Fruit fly (Drosophila melanogaster): ENCODE data around the gene Crz.

DNA sequence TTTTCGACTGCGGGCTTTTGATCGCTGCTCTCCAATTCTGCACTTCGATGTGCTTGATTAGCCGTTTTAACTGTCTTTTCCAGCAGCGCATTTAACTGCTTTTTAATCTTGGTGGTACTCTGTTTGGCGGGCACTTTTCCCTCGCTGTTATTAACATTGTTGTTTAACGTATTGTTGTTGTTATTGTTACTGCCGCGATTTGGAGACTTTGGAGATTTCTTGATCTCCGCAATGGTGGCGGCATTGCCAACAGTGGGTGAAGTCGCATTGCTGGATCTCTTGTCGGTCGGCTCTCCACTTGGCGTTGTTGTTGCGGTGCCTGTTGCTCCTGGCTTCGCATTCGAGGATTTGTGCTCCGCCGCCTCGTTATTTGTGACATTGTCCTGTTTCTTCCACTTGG, 16.0 kb downstream of the Crz start:
- TF ChIP-seq fru (GFP tag; optimal IDR thresholded peaks at IDR 0.05) (no peak), Vsx2 (GFP tag; optimal IDR thresholded peaks at IDR 0.05; ENCODE audit: partially characterized antibody) (no peak), OdsH (GFP tag; optimal IDR thresholded peaks at IDR 0.05) (no peak), pan (optimal IDR thresholded peaks at IDR 0.05) (no peak), Dfd (GFP tag; optimal IDR thresholded peaks at IDR 0.05) (no peak), lola (GFP tag; optimal IDR thresholded peaks at IDR 0.05) (no peak), Abd-B (GFP tag; optimal IDR thresholded peaks at IDR 0.05) (no peak), dsf (GFP tag; optimal IDR thresholded peaks at IDR 0.05; ENCODE audit: borderline replicate concordance) (no peak), usp (GFP tag; optimal IDR thresholded peaks at IDR 0.05) (no peak), Sp1 (GFP tag; optimal IDR thresholded peaks at IDR 0.05) (no peak), rgr (GFP tag; optimal IDR thresholded peaks at IDR 0.05) (no peak), h (GFP tag; optimal IDR thresholded peaks at IDR 0.05) (no peak)

Measured in whole organism, wandering third instar larva.